Fruit fly (Drosophila melanogaster) whole organism: ENCODE measurements around the gene CG1910.

Experiments
- CG8478 ChIP-seq: fragments of >200 bp; optimal IDR thresholded peaks from 2 replicates; lab custom pipeline; 2018; ENCODE audit warnings: inconsistent platforms
- Dll ChIP-seq: fragments of >200 bp; optimal IDR thresholded peaks from 2 replicates; lab custom pipeline; 2017
- EcR ChIP-seq, 2 experiments: fragments of >200 bp; optimal IDR thresholded peaks; 2 replicates each; lab custom pipeline; 2017; ENCODE audit warnings: missing biosample characterization in 2 of 2, missing genetic modification characterization in 2 of 2, missing genetic modification reagents in 2 of 2
- pan ChIP-seq: fragments of >200 bp; optimal IDR thresholded peaks from 2 replicates; lab custom pipeline; 2017
- psq ChIP-seq: fragments of >200 bp; optimal IDR thresholded peaks from 2 replicates; lab custom pipeline; 2017
- usp ChIP-seq: fragments of >200 bp; optimal IDR thresholded peaks from 2 replicates; lab custom pipeline; 2017; ENCODE audit warnings: missing biosample characterization, missing genetic modification characterization, mixed read lengths

Gene CG1910

DNA sequence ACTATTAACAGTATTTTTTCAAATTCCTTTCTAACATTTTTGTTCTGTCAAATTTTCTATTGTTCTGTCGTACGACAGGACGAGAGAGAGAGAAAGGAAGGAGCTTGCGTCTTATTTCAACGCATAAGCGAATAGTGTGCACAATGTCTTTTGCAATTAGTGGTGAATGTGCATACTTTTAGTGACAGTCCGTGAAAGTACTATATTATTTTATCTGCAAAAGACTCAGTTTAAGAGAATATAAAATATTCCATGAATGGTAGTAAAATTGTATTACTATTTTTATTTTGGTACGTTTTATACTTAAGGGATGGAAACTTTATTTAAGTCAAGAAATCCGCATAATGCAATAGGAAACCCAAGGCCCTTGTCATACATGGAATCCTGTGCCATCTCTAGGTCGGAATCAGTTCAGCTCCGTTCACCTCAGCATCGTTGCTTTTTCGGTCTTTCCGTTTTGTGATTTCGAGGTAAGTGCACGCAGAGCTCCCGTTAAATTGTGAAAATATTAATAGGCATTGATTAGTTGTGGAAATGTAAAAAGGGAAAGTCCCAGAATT lies 9.3 kb upstream of the CG1910 start, which contains the start of gene eEF1alpha2:
Gene eEF1alpha2 (plus strand): TSS at position 409 of the 560 bp plus-strand sequence.
- TF ChIP-seq EcR (GFP tag; optimal IDR thresholded peaks at IDR 0.05; lab: Kevin White, UChicago) (no peak), CG8478 (lab: Kevin White, UChicago) (no peak), pan (lab: Kevin White, UChicago) (no peak), psq (no peak), Dll (no peak), usp (GFP tag; lab: Kevin White, UChicago) (no peak)

dm6 chr3R:31739067-31739786 lies 8.2 kb upstream of the CG1910 start:
- TF ChIP-seq EcR (GFP tag; optimal IDR thresholded peaks at IDR 0.05; lab: Kevin White, UChicago): no peak
- TF ChIP-seq psq: no peak

DNA sequence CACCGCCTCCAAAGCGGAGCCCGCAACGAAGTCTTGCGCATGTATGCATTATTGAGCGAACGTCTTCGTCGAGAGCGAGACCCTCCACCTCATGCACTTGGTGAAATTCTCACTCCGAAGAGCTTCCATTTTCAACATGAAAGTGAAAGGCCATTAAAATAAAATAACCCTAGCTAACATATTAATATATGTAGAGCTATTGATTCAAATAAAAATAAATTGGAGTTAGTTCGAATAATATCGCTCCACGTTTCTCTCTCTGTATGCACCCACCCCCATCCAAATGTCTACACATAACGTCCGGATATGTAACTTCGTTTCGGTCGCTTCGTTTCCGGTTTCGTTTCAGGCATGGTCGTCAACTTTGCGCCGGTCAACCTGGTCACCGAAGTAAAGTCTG lies 6.2 kb upstream of the CG1910 start:
- TF ChIP-seq CG8478 (lab: Kevin White, UChicago) (no peak), psq (no peak), usp (GFP tag; lab: Kevin White, UChicago) (no peak), Dll (no peak), EcR (GFP tag; optimal IDR thresholded peaks at IDR 0.05; lab: Kevin White, UChicago) (no peak), pan (lab: Kevin White, UChicago) (no peak)

DNA sequence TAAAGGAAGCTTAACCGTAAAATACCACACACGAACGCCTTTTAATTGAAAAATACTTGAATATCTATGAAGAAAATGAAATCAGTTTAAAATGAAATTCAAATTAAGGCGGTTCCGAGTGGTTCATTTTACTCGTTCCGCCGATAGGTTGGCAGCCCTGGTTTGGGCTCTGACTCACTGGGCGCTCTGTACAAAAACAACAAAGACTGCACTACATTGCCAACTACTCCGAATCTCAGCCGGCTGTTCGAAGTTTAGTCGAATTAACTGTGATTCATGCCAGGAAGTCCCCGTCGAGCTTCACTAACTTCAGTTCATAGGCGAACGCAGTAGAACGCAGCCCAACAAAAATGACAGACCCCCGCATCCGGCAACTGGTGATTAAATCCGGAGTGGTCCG lies 4.2 kb upstream of the CG1910 start, which contains the start of gene Tbca:
Gene Tbca (plus strand): TSS at position 212 of the 400 bp plus-strand sequence.
- TF ChIP-seq EcR (GFP tag; optimal IDR thresholded peaks at IDR 0.05; lab: Kevin White, UChicago) (no peak), Dll (no peak), psq (no peak), pan (lab: Kevin White, UChicago) (no peak), usp (GFP tag; lab: Kevin White, UChicago) (no peak), CG8478 (lab: Kevin White, UChicago) (no peak)

dm6 chr3R:31744044-31744652 lies 3.3 kb upstream of the CG1910 start, which contains the start of gene CG1896:
TSS of gene CG1896 (plus strand) at chr3R:31744282.
- no peak for TF ChIP-seq CG8478 (lab: Kevin White, UChicago)

- TF ChIP-seq psq: no peak
- TF ChIP-seq pan (lab: Kevin White, UChicago): no peak
- no peak for TF ChIP-seq usp (GFP tag; lab: Kevin White, UChicago)
- no peak for TF ChIP-seq EcR (GFP tag; optimal IDR thresholded peaks at IDR 0.05; lab: Kevin White, UChicago)
- no peak for TF ChIP-seq Dll
- no peak for TF ChIP-seq CG8478 (lab: Kevin White, UChicago)
Measured at dm6 chr3R:31745629-31746081, 1.8 kb upstream of the CG1910 start, which contains the start of gene awd. TSS of gene awd (minus strand) at chr3R:31746077.

dm6 chr3R:31748093-31748996 lies 902 bp downstream of the CG1910 start:
- peak; percentile 68 for TF ChIP-seq CG8478 (lab: Kevin White, UChicago)
- TF ChIP-seq pan (lab: Kevin White, UChicago): no peak
- TF ChIP-seq psq: peak; percentile 60
- no peak for TF ChIP-seq EcR (GFP tag; optimal IDR thresholded peaks at IDR 0.05; lab: Kevin White, UChicago)

dm6 chr3R:31754605-31755004 lies 7.2 kb downstream of the CG1910 start, which contains the start of gene salt:
TSS of gene salt (minus strand) at chr3R:31754705.
- no peak for TF ChIP-seq CG8478 (lab: Kevin White, UChicago)
- no peak for TF ChIP-seq Dll
- no peak for TF ChIP-seq usp (GFP tag; lab: Kevin White, UChicago)
- no peak for TF ChIP-seq psq
- no peak for TF ChIP-seq pan (lab: Kevin White, UChicago)
- TF ChIP-seq EcR (GFP tag; optimal IDR thresholded peaks at IDR 0.05; lab: Kevin White, UChicago): no peak

DNA sequence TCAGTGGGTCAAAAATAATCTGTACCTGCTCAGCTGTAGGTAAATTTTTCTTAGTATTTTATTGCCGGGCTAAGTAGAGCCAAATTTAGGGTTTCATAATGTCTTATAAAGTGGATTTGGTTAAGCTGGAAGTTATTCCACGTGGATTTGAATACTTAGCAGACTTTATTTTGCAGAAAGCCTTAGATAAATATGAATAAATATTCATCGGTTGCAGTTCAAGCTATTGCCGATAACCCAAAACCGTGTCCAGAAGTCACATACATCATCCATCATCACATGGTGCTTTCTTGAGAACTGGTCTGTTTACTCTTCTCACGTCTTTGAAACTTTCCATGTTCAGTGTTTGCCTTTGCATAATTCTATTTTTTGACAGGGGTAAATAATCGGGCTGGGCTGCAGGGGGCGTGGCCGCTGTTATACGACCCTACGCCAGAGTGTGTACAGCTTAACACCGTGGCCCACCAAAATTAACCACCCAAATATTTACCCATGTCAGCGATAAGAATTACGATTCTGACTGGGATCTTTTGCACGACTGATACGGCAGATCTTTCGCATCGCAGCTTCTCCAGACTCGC lies 11.2 kb downstream of the CG1910 start, which contains the start of gene CG2187:
Gene CG2187 (minus strand): TSS at position 51 of the 581 bp plus-strand sequence.
- TF ChIP-seq Dll: no peak
- TF ChIP-seq CG8478 (lab: Kevin White, UChicago): no peak
- no peak for TF ChIP-seq pan (lab: Kevin White, UChicago)
- TF ChIP-seq psq: no peak
- no peak for TF ChIP-seq usp (GFP tag; lab: Kevin White, UChicago)
- no peak for TF ChIP-seq EcR (GFP tag; optimal IDR thresholded peaks at IDR 0.05; lab: Kevin White, UChicago)

- TF ChIP-seq CG8478 (lab: Kevin White, UChicago): no peak
- no peak for TF ChIP-seq EcR (GFP tag; optimal IDR thresholded peaks at IDR 0.05; lab: Kevin White, UChicago)
- TF ChIP-seq pan (lab: Kevin White, UChicago): no peak
- no peak for TF ChIP-seq psq
- no peak for TF ChIP-seq Dll
- no peak for TF ChIP-seq usp (GFP tag; lab: Kevin White, UChicago)
Measured at dm6 chr3R:31761529-31762009, 14.1 kb downstream of the CG1910 start, which contains the start of gene Smvt. TSS of gene Smvt (minus strand) at chr3R:31761579.

DNA sequence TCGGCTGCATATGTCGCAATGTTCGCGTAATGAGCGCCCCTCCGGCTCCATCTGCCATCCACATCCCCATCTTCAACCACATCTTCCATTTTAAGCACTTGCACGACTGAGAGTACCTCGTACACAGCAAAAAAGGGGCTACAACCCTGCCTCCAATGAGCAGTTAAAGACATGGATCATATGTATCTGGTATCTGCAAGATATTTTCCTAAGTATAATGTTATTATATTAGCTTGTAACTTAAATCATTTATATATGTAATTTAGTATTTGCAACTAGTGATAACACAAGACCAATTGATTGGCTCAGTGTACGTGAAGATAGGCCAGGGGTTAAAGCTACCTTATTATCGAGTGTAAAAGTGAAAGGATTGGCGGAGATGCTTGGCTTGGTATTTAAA lies 15.2 kb downstream of the CG1910 start:
- no peak for TF ChIP-seq EcR (GFP tag; optimal IDR thresholded peaks at IDR 0.05; lab: Kevin White, UChicago)
- no peak for TF ChIP-seq Dll
- TF ChIP-seq usp (GFP tag; lab: Kevin White, UChicago): no peak
- no peak for TF ChIP-seq CG8478 (lab: Kevin White, UChicago)
- no peak for TF ChIP-seq pan (lab: Kevin White, UChicago)
- TF ChIP-seq psq: no peak
